Fruit fly (Drosophila melanogaster): ENCODE data around the gene cad.
A peak's percentile ranks its signal among the peaks of the same experiment; 100 is the strongest.

The cad gene

dm6 chr2L:20734687-20735088 lies 35.8 kb upstream of the cad start:
- TF ChIP-seq CG33557 (GFP tag; optimal IDR thresholded peaks at IDR 0.05): no peak
- no peak for TF ChIP-seq usp (GFP tag; optimal IDR thresholded peaks at IDR 0.05)
- peak; percentile 97 for TF ChIP-seq CG11560 (tag; IDR thresholded peaks at IDR 0.05)
- peak; percentile 0 for TF ChIP-seq CG30020 (tag; optimal IDR thresholded peaks at IDR 0.05)
- peak; percentile 15; the same call in 1 of the 2 replicates for TF ChIP-seq E2f2 (GFP tag; IDR thresholded peaks at IDR 0.05)
- 0 out of 2 replicates have a peak, but pooled peaks have one; percentile 38 for TF ChIP-seq sna (GFP tag; IDR thresholded peaks at IDR 0.05; ENCODE audit: partially characterized antibody)
- TF ChIP-seq Fer2 (tag; optimal IDR thresholded peaks at IDR 0.05): no peak
- TF ChIP-seq CG6791 (GFP tag; IDR thresholded peaks at IDR 0.05; ENCODE audit: partially characterized antibody): peak; percentile 72; the same call in 2 of the 3 replicates
- TF ChIP-seq CG4820 (GFP tag; optimal IDR thresholded peaks at IDR 0.05): no peak
- peak; percentile 59 for TF ChIP-seq unc-4 (GFP tag; IDR thresholded peaks at IDR 0.05; ENCODE audit: partially characterized antibody)
- TF ChIP-seq CG16813 (GFP tag; IDR thresholded peaks at IDR 0.05; ENCODE audit: partially characterized antibody): peak; percentile 63; the same call in 2 of the 3 replicates
- peak; percentile 71 for TF ChIP-seq BEAF-32 (GFP tag; optimal IDR thresholded peaks at IDR 0.05)
- TF ChIP-seq schlank (tag; optimal IDR thresholded peaks at IDR 0.05): no peak
- TF ChIP-seq CG34224 (GFP tag; IDR thresholded peaks at IDR 0.05; ENCODE audit: partially characterized antibody): peak; percentile 55; the same call in 2 of the 3 replicates
- no peak for TF ChIP-seq kah (GFP tag; optimal IDR thresholded peaks at IDR 0.05)
- no peak for TF ChIP-seq CG15269 (tag; optimal IDR thresholded peaks at IDR 0.05)
- TF ChIP-seq CG14667 (GFP tag; IDR thresholded peaks at IDR 0.05): no peak
- TF ChIP-seq CG14860 (GFP tag; IDR thresholded peaks at IDR 0.05; ENCODE audit: partially characterized antibody): peak; percentile 73
- TF ChIP-seq hb (GFP tag; IDR thresholded peaks at IDR 0.05; ENCODE audit: partially characterized antibody): peak; percentile 69; the same call in 2 of the 3 replicates
- peak; percentile 54 for TF ChIP-seq Myb (GFP tag; optimal IDR thresholded peaks at IDR 0.05)
- no peak for TF ChIP-seq CG3726 (GFP tag; IDR thresholded peaks at IDR 0.05)
- TF ChIP-seq lilli (GFP tag; optimal IDR thresholded peaks at IDR 0.05): no peak
- peak; percentile 26 for TF ChIP-seq pzg (GFP tag; optimal IDR thresholded peaks at IDR 0.05)
- TF ChIP-seq CG17912 (GFP tag; optimal IDR thresholded peaks at IDR 0.05): no peak
- TF ChIP-seq ato (GFP tag; IDR thresholded peaks at IDR 0.05; ENCODE audit: partially characterized antibody): 0 out of 2 replicates have a peak, but pooled peaks have one; percentile 47
- peak; percentile 51; the same call in 1 of the 3 replicates for TF ChIP-seq CG7963 (GFP tag; IDR thresholded peaks at IDR 0.05; ENCODE audit: partially characterized antibody)
- no peak for TF ChIP-seq tll (GFP tag; optimal IDR thresholded peaks at IDR 0.05)
- no peak for TF ChIP-seq lab (GFP tag; optimal IDR thresholded peaks at IDR 0.05)
- TF ChIP-seq CG31224 (GFP tag; IDR thresholded peaks at IDR 0.05): no peak
- TF ChIP-seq bbx (GFP tag; IDR thresholded peaks at IDR 0.05; ENCODE audit: partially characterized antibody): peak; percentile 58; the same call in 1 of the 2 replicates
- TF ChIP-seq CG2678 (tag; optimal IDR thresholded peaks at IDR 0.05): no peak
- peak; percentile 28; the same call in 1 of the 2 replicates for TF ChIP-seq nerfin-2 (GFP tag; IDR thresholded peaks at IDR 0.05; ENCODE audit: partially characterized antibody)
- TF ChIP-seq CG1647 (GFP tag; optimal IDR thresholded peaks at IDR 0.05): no peak
- TF ChIP-seq stwl (tag; optimal IDR thresholded peaks at IDR 0.05): peak; percentile 34
- TF ChIP-seq CG3281 (GFP tag; optimal IDR thresholded peaks at IDR 0.05): no peak
- TF ChIP-seq psq (GFP tag; optimal IDR thresholded peaks at IDR 0.05): no peak
- no peak for TF ChIP-seq Max (GFP tag; optimal IDR thresholded peaks at IDR 0.05)
- TF ChIP-seq hbn (GFP tag; IDR thresholded peaks at IDR 0.05; ENCODE audit: partially characterized antibody): peak; percentile 42; the same call in 1 of the 2 replicates
- TF ChIP-seq gsb (GFP tag; IDR thresholded peaks at IDR 0.05): no peak
- TF ChIP-seq croc (GFP tag; conservative IDR thresholded peaks at IDR 0.05): no peak
- TF ChIP-seq Med (GFP tag): peak; percentile 28
- no peak for TF ChIP-seq NC2α (GFP tag; optimal IDR thresholded peaks at IDR 0.05)
- peak; percentile 50; the same call in 2 of the 3 replicates for TF ChIP-seq Opbp (GFP tag; IDR thresholded peaks at IDR 0.05; ENCODE audit: partially characterized antibody)
- no peak for TF ChIP-seq CG17568 (GFP tag; optimal IDR thresholded peaks at IDR 0.05)
- no peak for TF ChIP-seq prd (optimal IDR thresholded peaks at IDR 0.05)
- no peak for TF ChIP-seq prd (GFP tag; IDR thresholded peaks at IDR 0.05)
- no peak for TF ChIP-seq Drgx (GFP tag; IDR thresholded peaks at IDR 0.05)
- peak; percentile 81 for TF ChIP-seq HLH4C (GFP tag; IDR thresholded peaks at IDR 0.05; ENCODE audit: partially characterized antibody)

All from whole organism, embryonic.